Worm (Caenorhabditis elegans) whole organism, early embryonic: Measurements from ENCODE around the gene cest-17.

Source experiments
- B0310.2 ChIP-seq: sonication (generic microtip); optimal IDR thresholded peaks from 2 replicates; lab custom pipeline; 2016; ENCODE audit warnings: mild to moderate bottlenecking, missing genetic modification characterization, missing compliant biosample characterization
- F13C5.2 ChIP-seq: sonication (generic microtip); optimal IDR thresholded peaks from 2 replicates; lab custom pipeline; 2017; ENCODE audit warnings: mild to moderate bottlenecking, missing genetic modification characterization, inconsistent platforms, missing compliant biosample characterization
- aly-1 ChIP-seq: sonication (generic microtip); optimal IDR thresholded peaks from 2 replicates; lab custom pipeline; 2016; ENCODE audit warnings: missing genetic modification characterization, missing compliant biosample characterization
- ama-1 ChIP-seq: fragments of 150-350 bp; optimal IDR thresholded peaks from 2 replicates; lab custom pipeline; 2014
- ceh-13 ChIP-seq: fragments of 200-800 bp; sonication (Bioruptor generic); optimal IDR thresholded peaks from 2 replicates; lab custom pipeline; 2018; ENCODE audit warnings: mild to moderate bottlenecking, missing genetic modification characterization, missing compliant biosample characterization
- ceh-36 ChIP-seq: sonication (generic microtip); optimal IDR thresholded peaks from 2 replicates; lab custom pipeline; 2016; ENCODE audit warnings: missing genetic modification characterization, inconsistent platforms, missing compliant biosample characterization
- ets-7 ChIP-seq: sonication (generic microtip); optimal IDR thresholded peaks from 2 replicates; lab custom pipeline; 2016; ENCODE audit warnings: missing genotype, missing genetic modification characterization, missing compliant biosample characterization
- flt-1 ChIP-seq: fragments of 200-800 bp; sonication (Bioruptor generic); IDR thresholded peaks from 2 replicates; pipeline ENCODE4 v1.3.6; 2022; ENCODE audit warnings: missing genetic modification characterization, missing compliant biosample characterization
- hmbx-1 ChIP-seq: sonication (generic microtip); optimal IDR thresholded peaks from 2 replicates; lab custom pipeline; 2016; ENCODE audit warnings: mild to moderate bottlenecking, missing genetic modification characterization, missing compliant biosample characterization
- hmg-4 ChIP-seq: fragments of 200-800 bp; sonication (Bioruptor generic); optimal IDR thresholded peaks from 2 replicates; lab custom pipeline; 2018; ENCODE audit warnings: mild to moderate bottlenecking, missing genetic modification characterization, missing compliant biosample characterization
- hnd-1 ChIP-seq: sonication (generic microtip); optimal IDR thresholded peaks from 2 replicates; lab custom pipeline; 2016; ENCODE audit warnings: missing genetic modification characterization, missing compliant biosample characterization
- pes-1 ChIP-seq: fragments of 200-800 bp; sonication (Bioruptor generic); IDR thresholded peaks from 2 replicates; pipeline ENCODE4 v1.3.6; 2022; ENCODE audit warnings: missing genetic modification reagents, missing genetic modification characterization, missing compliant biosample characterization
- scrt-1 ChIP-seq: fragments of 200-800 bp; sonication (Bioruptor generic); IDR thresholded peaks from 2 replicates; pipeline ENCODE4 v1.3.6; 2022; ENCODE audit warnings: missing genetic modification characterization, missing compliant biosample characterization
- sea-1 ChIP-seq: fragments of 200-800 bp; sonication (Bioruptor generic); conservative IDR thresholded peaks from 2 replicates; pipeline ENCODE4 v1.3.6; 2022; ENCODE audit warnings: missing genetic modification characterization, missing compliant biosample characterization
- tbx-11 ChIP-seq: fragments of 200-800 bp; sonication (Bioruptor generic); IDR thresholded peaks from 2 replicates; pipeline ENCODE4 v1.3.6; 2022; ENCODE audit warnings: missing genetic modification characterization, missing compliant biosample characterization
- tbx-37 ChIP-seq: fragments of 200-800 bp; sonication (Bioruptor generic); conservative IDR thresholded peaks from 2 replicates; pipeline ENCODE4 v1.3.6; 2022; ENCODE audit warnings: missing genetic modification reagents, missing genetic modification characterization, missing compliant biosample characterization
- tra-4 ChIP-seq: sonication (generic microtip); optimal IDR thresholded peaks from 2 replicates; lab custom pipeline; 2017; ENCODE audit warnings: missing genetic modification characterization, missing compliant biosample characterization

The cest-17 gene

ce11 chrV:8217118-8217517 lies 14.0 kb downstream of the cest-17 start:
- no peak for TF ChIP-seq flt-1 (GFP tag; lab: Robert Waterston, UW)
- no peak for TF ChIP-seq ama-1 (lab: Kevin White, UChicago)
- TF ChIP-seq tbx-11 (GFP tag; lab: Robert Waterston, UW): no peak
- TF ChIP-seq hnd-1 (tag; lab: Kevin White, UChicago): no peak

ce11 chrV:8217661-8218265 lies 14.6 kb downstream of the cest-17 start, which contains the start of gene K07C11.8:
K07C11.8 (minus strand) TSS chrV:8217884.
- TF ChIP-seq sea-1 (GFP tag; lab: Robert Waterston, UW) (no peak), tbx-11 (GFP tag; lab: Robert Waterston, UW) (no peak), hnd-1 (tag; lab: Kevin White, UChicago) (no peak), hmg-4 (no peak), ama-1 (lab: Kevin White, UChicago) (no peak), ceh-13 (GFP tag; lab: Kevin White, UChicago) (no peak), F13C5.2 (tag; lab: Kevin White, UChicago) (no peak), tra-4 (tag; lab: Kevin White, UChicago) (no peak), B0310.2 (tag; lab: Kevin White, UChicago) (no peak), tbx-37 (GFP tag; lab: Robert Waterston, UW) (no peak), scrt-1 (GFP tag; lab: Robert Waterston, UW) (no peak), aly-1 (tag; lab: Kevin White, UChicago) (no peak), pes-1 (GFP tag; lab: Robert Waterston, UW) (no peak), ets-7 (tag; lab: Kevin White, UChicago) (no peak), flt-1 (GFP tag; lab: Robert Waterston, UW) (no peak), ceh-36 (tag; lab: Kevin White, UChicago) (no peak), hmbx-1 (tag; lab: Kevin White, UChicago) (no peak)

ce11 chrV:8219550-8219949 lies 16.4 kb downstream of the cest-17 start:
- TF ChIP-seq tra-4 (tag; lab: Kevin White, UChicago): no peak
- no peak for TF ChIP-seq flt-1 (GFP tag; lab: Robert Waterston, UW)
- no peak for TF ChIP-seq hmbx-1 (tag; lab: Kevin White, UChicago)
- TF ChIP-seq hmg-4: no peak
- no peak for TF ChIP-seq sea-1 (GFP tag; lab: Robert Waterston, UW)

ce11 chrV:8221083-8221538 lies 18.0 kb downstream of the cest-17 start, which contains the start of the genes cogc-6 and air-1:
cogc-6 (minus strand) TSS chrV:8221316.
air-1 (plus strand) TSS chrV:8221488.
- no peak for TF ChIP-seq ceh-13 (GFP tag; lab: Kevin White, UChicago)
- TF ChIP-seq F13C5.2 (tag; lab: Kevin White, UChicago): no peak
- TF ChIP-seq B0310.2 (tag; lab: Kevin White, UChicago): no peak
- no peak for TF ChIP-seq flt-1 (GFP tag; lab: Robert Waterston, UW)
- TF ChIP-seq tra-4 (tag; lab: Kevin White, UChicago): no peak
- TF ChIP-seq tbx-37 (GFP tag; lab: Robert Waterston, UW): no peak
- no peak for TF ChIP-seq hmg-4
- TF ChIP-seq aly-1 (tag; lab: Kevin White, UChicago): no peak

ce11 chrV:8223417-8223816 lies 20.3 kb downstream of the cest-17 start:
- TF ChIP-seq ama-1 (lab: Kevin White, UChicago): peak; percentile 22
- TF ChIP-seq flt-1 (GFP tag; lab: Robert Waterston, UW): no peak

- no peak for TF ChIP-seq flt-1 (GFP tag; lab: Robert Waterston, UW)
- no peak for TF ChIP-seq ceh-13 (GFP tag; lab: Kevin White, UChicago)
- TF ChIP-seq B0310.2 (tag; lab: Kevin White, UChicago): no peak
- TF ChIP-seq tbx-37 (GFP tag; lab: Robert Waterston, UW): no peak
- TF ChIP-seq pes-1 (GFP tag; lab: Robert Waterston, UW): no peak
- TF ChIP-seq ama-1 (lab: Kevin White, UChicago): no peak
- TF ChIP-seq scrt-1 (GFP tag; lab: Robert Waterston, UW): no peak
- TF ChIP-seq ets-7 (tag; lab: Kevin White, UChicago): no peak
Measured at ce11 chrV:8224634-8225033, 21.5 kb downstream of the cest-17 start, which contains the start of gene pax-1. pax-1 (plus strand) TSS chrV:8224934.

ce11 chrV:8226812-8227211 lies 23.7 kb downstream of the cest-17 start, which contains the start of gene K07C11.10:
K07C11.10 (minus strand) TSS chrV:8226912.
- TF ChIP-seq flt-1 (GFP tag; lab: Robert Waterston, UW): no peak
- TF ChIP-seq F13C5.2 (tag; lab: Kevin White, UChicago): no peak
- no peak for TF ChIP-seq scrt-1 (GFP tag; lab: Robert Waterston, UW)
- TF ChIP-seq aly-1 (tag; lab: Kevin White, UChicago): no peak
- TF ChIP-seq ceh-13 (GFP tag; lab: Kevin White, UChicago): no peak
- no peak for TF ChIP-seq tbx-37 (GFP tag; lab: Robert Waterston, UW)
- no peak for TF ChIP-seq sea-1 (GFP tag; lab: Robert Waterston, UW)
- TF ChIP-seq pes-1 (GFP tag; lab: Robert Waterston, UW): no peak
- TF ChIP-seq tra-4 (tag; lab: Kevin White, UChicago): no peak
- no peak for TF ChIP-seq hmbx-1 (tag; lab: Kevin White, UChicago)
- no peak for TF ChIP-seq ets-7 (tag; lab: Kevin White, UChicago)
- no peak for TF ChIP-seq ama-1 (lab: Kevin White, UChicago)
- TF ChIP-seq ceh-36 (tag; lab: Kevin White, UChicago): no peak
- TF ChIP-seq B0310.2 (tag; lab: Kevin White, UChicago): no peak
- no peak for TF ChIP-seq tbx-11 (GFP tag; lab: Robert Waterston, UW)
- no peak for TF ChIP-seq hmg-4
